Fruit fly (Drosophila melanogaster) whole organism, larva: ENCODE results near the gene CG32109.

ENCODE experiments used
- noc ChIP-seq: fragments of 200-800 bp; sonication (Bioruptor generic); optimal IDR thresholded peaks from 3 replicates; lab custom pipeline; 2019; ENCODE audit warnings: missing biosample characterization, mild to moderate bottlenecking, missing genetic modification characterization, moderate library complexity

The CG32109 gene

dm6 chr3L:12790783-12791678 is 45.9 kb downstream of the CG32109 start:
- no peak for TF ChIP-seq noc

DNA sequence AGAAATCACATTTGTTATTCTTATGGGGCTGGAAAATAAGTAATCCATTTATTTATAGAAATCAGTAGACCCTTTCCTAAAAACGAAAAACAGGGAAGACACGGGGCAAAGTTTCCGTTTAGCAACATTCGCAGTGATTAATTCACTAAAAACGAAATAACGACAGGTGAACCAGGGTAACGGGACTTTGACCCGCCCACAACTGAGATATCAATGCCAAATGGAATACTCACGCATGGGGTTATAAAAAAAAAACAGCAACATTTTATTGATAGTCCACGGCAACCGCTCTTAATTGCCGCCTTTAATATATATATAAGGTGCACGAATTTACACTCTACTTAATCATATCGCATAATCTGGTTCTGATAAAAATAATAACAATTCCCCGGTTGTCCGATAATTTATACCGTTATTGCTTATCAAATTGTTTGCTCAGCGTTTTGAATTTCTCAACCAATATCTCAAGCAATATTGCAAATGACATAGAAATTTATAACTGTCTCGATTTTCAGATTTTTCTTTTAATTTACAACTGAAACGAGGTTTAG is 46.6 kb downstream of the CG32109 start:
- TF ChIP-seq noc, result peak; percentile 25

- peak; percentile 84 for TF ChIP-seq noc
Measured at dm6 chr3L:12792933-12793448, 47.8 kb downstream of the CG32109 start.

- TF ChIP-seq noc, result no peak
Measured at dm6 chr3L:12794532-12794931, 49.4 kb downstream of the CG32109 start.

- no peak for TF ChIP-seq noc
Measured at dm6 chr3L:12796077-12796641, 51.0 kb downstream of the CG32109 start.
